Fruit fly (Drosophila melanogaster): ENCODE measurements around the gene Kots.

The Kots gene

dm6 chr3R:13983272-13984032 is 19.5 kb upstream of the Kots start (continued):
- peak; percentile 89 for TF ChIP-seq CG17385 (GFP tag; optimal IDR thresholded peaks at IDR 0.05)
- peak; percentile 89 for TF ChIP-seq E2f1 (GFP tag; IDR thresholded peaks at IDR 0.05)
- no peak for TF ChIP-seq Hr39 (optimal IDR thresholded peaks at IDR 0.05)
- peak; percentile 76 for TF ChIP-seq Spps (tag; optimal IDR thresholded peaks at IDR 0.05)
- peak; percentile 92 for TF ChIP-seq CG12155 (GFP tag; optimal IDR thresholded peaks at IDR 0.05)
- TF ChIP-seq CG12391 (tag; optimal IDR thresholded peaks at IDR 0.05): peak; percentile 94
- peak; percentile 86 for TF ChIP-seq odd (GFP tag; optimal IDR thresholded peaks at IDR 0.05)
- peak; percentile 96 for TF ChIP-seq jumu (GFP tag; optimal IDR thresholded peaks at IDR 0.05)
- peak; percentile 83 for TF ChIP-seq ssp (GFP tag; IDR thresholded peaks at IDR 0.05)
- TF ChIP-seq nmo (GFP tag; optimal IDR thresholded peaks at IDR 0.05): peak; percentile 93
- peak; percentile 95 for TF ChIP-seq gem (tag; optimal IDR thresholded peaks at IDR 0.05)
- TF ChIP-seq CG10543 (GFP tag; optimal IDR thresholded peaks at IDR 0.05): peak; percentile 93
- TF ChIP-seq Poxn (GFP tag; IDR thresholded peaks at IDR 0.05): peak; percentile 71
- peak; percentile 69 for TF ChIP-seq CG8281 (tag; optimal IDR thresholded peaks at IDR 0.05)
- peak; percentile 91 for TF ChIP-seq cato (GFP tag; optimal IDR thresholded peaks at IDR 0.05; ENCODE audit: borderline replicate concordance)
- peak; percentile 71 for TF ChIP-seq peb (GFP tag; IDR thresholded peaks at IDR 0.05)
- peak; percentile 90 for TF ChIP-seq tgo (GFP tag; IDR thresholded peaks at IDR 0.05)
- TF ChIP-seq CG33213 (GFP tag; optimal IDR thresholded peaks at IDR 0.05): peak; percentile 85
- peak; percentile 82 for TF ChIP-seq CG3847 (GFP tag; IDR thresholded peaks at IDR 0.05)
- peak; percentile 97 for TF ChIP-seq Ets65A (GFP tag)

- TF ChIP-seq tgo (GFP tag; IDR thresholded peaks at IDR 0.05) (no peak), CG10147 (GFP tag; optimal IDR thresholded peaks at IDR 0.05) (no peak), otp (GFP tag; IDR thresholded peaks at IDR 0.05) (0 out of 3 replicates have a peak, but pooled peaks have one; percentile 14), Drgx (GFP tag; IDR thresholded peaks at IDR 0.05) (0 out of 2 replicates have a peak, but pooled peaks have one; percentile 24), sens (GFP tag) (no peak), klu (GFP tag; IDR thresholded peaks at IDR 0.05) (0 out of 2 replicates have a peak, but pooled peaks have one; percentile 30), jumu (GFP tag; optimal IDR thresholded peaks at IDR 0.05) (no peak), chm (GFP tag; IDR thresholded peaks at IDR 0.05) (peak; percentile 63), ro (GFP tag; IDR thresholded peaks at IDR 0.05) (no peak), CG8359 (GFP tag; optimal IDR thresholded peaks at IDR 0.05; ENCODE audit: borderline replicate concordance) (no peak), CG11504 (tag; optimal IDR thresholded peaks at IDR 0.05) (peak; percentile 73), Adf1 (GFP tag; IDR thresholded peaks at IDR 0.05) (no peak), z (GFP tag; IDR thresholded peaks at IDR 0.05) (no peak), NfI (GFP tag; optimal IDR thresholded peaks at IDR 0.05) (no peak), CG7928 (GFP tag; optimal IDR thresholded peaks at IDR 0.05) (no peak), CG4424 (GFP tag; optimal IDR thresholded peaks at IDR 0.05) (peak; percentile 17), Deaf1 (tag; optimal IDR thresholded peaks at IDR 0.05) (no peak), lov (optimal IDR thresholded peaks at IDR 0.05) (no peak), lov (GFP tag; IDR thresholded peaks at IDR 0.05) (peak; percentile 75; the same call in 1 of the 3 replicates), Fer1 (GFP tag; optimal IDR thresholded peaks at IDR 0.05) (no peak), CG14667 (GFP tag; IDR thresholded peaks at IDR 0.05) (no peak), Jarid2 (GFP tag; optimal IDR thresholded peaks at IDR 0.05) (no peak), Dip2 (GFP tag; IDR thresholded peaks at IDR 0.05) (no peak), ci (GFP tag; IDR thresholded peaks at IDR 0.05) (0 out of 3 replicates have a peak, but pooled peaks have one; percentile 45), CG10565 (GFP tag; optimal IDR thresholded peaks at IDR 0.05) (no peak)
These were observed 18.4 kb upstream of the Kots start for dm6 chr3R:13982298-13982846.
